Worm (Caenorhabditis elegans) whole organism, L4/young adult: Measurements from ENCODE around the gene M57.2.

Experiments used
- W03F9.2 ChIP-seq: fragments of 150-350 bp; optimal IDR thresholded peaks from 2 replicates; lab custom pipeline; 2014; ENCODE audit warnings: missing biosample characterization, missing genetic modification characterization
- dao-5 ChIP-seq: sonication (generic microtip); optimal IDR thresholded peaks from 2 replicates; lab custom pipeline; 2016; ENCODE audit warnings: missing genotype, missing genetic modification characterization, moderate library complexity, missing compliant biosample characterization
- him-1 ChIP-seq: sonication (generic microtip); optimal IDR thresholded peaks from 2 replicates; lab custom pipeline; 2016; ENCODE audit warnings: missing genotype, missing genetic modification reagents, missing genetic modification characterization, missing compliant biosample characterization

- TF ChIP-seq him-1 (tag; lab: Kevin White, UChicago) (no peak), W03F9.2 (tag; lab: Kevin White, UChicago) (no peak), dao-5 (tag; lab: Kevin White, UChicago) (no peak)
Measured at ce11 chrIV:3521710-3522109, 5.4 kb upstream of the M57.2 start.
